Worm (Caenorhabditis elegans) whole organism, young adult: ENCODE results near the gene Y53C12A.7.

Experiments
- K11D2.4 ChIP-seq: fragments of 200-800 bp; sonication (Bioruptor generic); IDR thresholded peaks from 2 replicates; pipeline ENCODE4 v1.3.6; 2022; ENCODE audit warnings: missing genetic modification reagents, missing genetic modification characterization, missing compliant biosample characterization
- bed-2 ChIP-seq: fragments of 200-800 bp; sonication (Bioruptor generic); IDR thresholded peaks from 2 replicates; pipeline ENCODE4 v1.3.6; 2022; ENCODE audit warnings: missing genetic modification reagents, missing genetic modification characterization, missing compliant biosample characterization
- fkh-3 ChIP-seq: sonication (generic microtip); optimal IDR thresholded peaks from 2 replicates; lab custom pipeline; 2016; ENCODE audit warnings: mild to moderate bottlenecking, missing genetic modification characterization, missing compliant biosample characterization
- pbrm-1 ChIP-seq: fragments of 200-800 bp; sonication (Bioruptor generic); IDR thresholded peaks from 2 replicates; pipeline ENCODE4 v1.3.6; 2022; ENCODE audit warnings: missing genetic modification reagents, missing genetic modification characterization, missing compliant biosample characterization
- snpc-4 ChIP-seq, 5 experiments: fragments of 150-350 bp in 1 of 5; sonication (generic microtip) in 4 of 5; optimal IDR thresholded peaks; 2 replicates each; lab custom pipeline; 2014 to 2018; ENCODE audit warnings: missing genetic modification characterization in 5 of 5, missing biosample characterization in 3 of 5, antibody characterized with exemption in 2 of 5, mild to moderate bottlenecking in 2 of 5, missing compliant biosample characterization in 2 of 5, missing genotype in 2 of 5, moderate library complexity in 2 of 5, missing genetic modification reagents in 1 of 5

ce11 chrII:9667382-9667781 is 33.0 kb upstream of the Y53C12A.7 start, which contains the start of gene ZK1320.11:
- TF ChIP-seq pbrm-1 (GFP tag; lab: Robert Waterston, UW) (no peak), bed-2 (GFP tag; lab: Robert Waterston, UW) (no peak), snpc-4 (GFP tag; optimal IDR thresholded peaks at IDR 0.05; lab: Kevin White, UChicago) (no peak), snpc-4 (tag; optimal IDR thresholded peaks at IDR 0.05; lab: Kevin White, UChicago) (no peak), K11D2.4 (GFP tag; lab: Robert Waterston, UW) (no peak), fkh-3 (no peak)
